Fruit fly (Drosophila melanogaster) S2 (cell line): ENCODE data around the gene sov.

Source experiments
- CG8478 ChIP-seq: fragments of >200 bp; optimal IDR thresholded peaks from 2 replicates; lab custom pipeline; 2018
- CTCF ChIP-seq, 2 experiments: fragments of >200 bp; optimal IDR thresholded peaks; 2 replicates each; lab custom pipeline; 2018

DNA sequence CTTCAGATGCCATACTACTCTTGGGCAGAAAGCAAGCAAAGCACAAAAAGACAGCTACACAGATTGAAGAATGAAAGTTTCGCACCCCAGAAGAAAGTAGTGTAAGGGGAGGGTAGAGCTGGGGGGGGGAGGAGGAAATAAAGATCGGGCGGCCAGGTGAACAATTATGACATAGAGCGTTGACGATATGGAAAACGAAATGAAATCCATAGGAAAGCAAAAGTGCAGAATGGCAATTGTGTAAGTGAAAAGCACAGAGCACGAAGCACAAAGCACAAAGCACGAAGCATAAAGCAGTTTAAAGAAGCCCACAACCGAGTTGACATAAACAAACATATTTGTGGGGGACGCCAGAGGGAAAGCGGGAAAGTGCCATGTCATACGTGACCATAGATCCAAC, 40.9 kb downstream of the sov start:
- no peak for TF ChIP-seq CTCF (optimal IDR thresholded peaks at IDR 0.05; lab: Kevin White, UChicago)
- TF ChIP-seq CG8478 (lab: Kevin White, UChicago) = no peak
